Worm (Caenorhabditis elegans) whole organism, young adult: ENCODE measurements around the gene ttr-12.

Source experiments
- B0035.1 ChIP-seq: sonication (generic microtip); optimal IDR thresholded peaks from 2 replicates; lab custom pipeline; 2016; ENCODE audit warnings: missing genetic modification characterization, mild to moderate bottlenecking, missing compliant biosample characterization, missing genotype, missing genetic modification reagents
- B0261.1 ChIP-seq: sonication (generic microtip); optimal IDR thresholded peaks from 2 replicates; lab custom pipeline; 2016; ENCODE audit warnings: mild to moderate bottlenecking, missing genetic modification characterization, moderate library complexity, missing compliant biosample characterization
- C06A6.2 ChIP-seq: fragments of 200-800 bp; sonication (Bioruptor generic); conservative IDR thresholded peaks from 2 replicates; pipeline ENCODE4 v1.3.6; 2022; ENCODE audit warnings: missing genetic modification characterization, missing compliant biosample characterization
- F10E7.11 ChIP-seq: sonication (generic microtip); optimal IDR thresholded peaks from 2 replicates; lab custom pipeline; 2017; ENCODE audit warnings: mild to moderate bottlenecking, missing genetic modification characterization, moderate library complexity, missing compliant biosample characterization
- F22D6.2 ChIP-seq: sonication (generic microtip); optimal IDR thresholded peaks from 2 replicates; lab custom pipeline; 2016; ENCODE audit warnings: mild to moderate bottlenecking, missing genetic modification characterization, missing compliant biosample characterization
- F23B12.7 ChIP-seq: sonication (generic microtip); optimal IDR thresholded peaks from 2 replicates; lab custom pipeline; 2017; ENCODE audit warnings: missing genetic modification characterization, mild to moderate bottlenecking, missing compliant biosample characterization, antibody characterized with exemption, moderate library complexity; ENCODE audit not compliant: insufficient read depth
- F57A8.1 ChIP-seq: fragments of 200-800 bp; sonication (Bioruptor generic); optimal IDR thresholded peaks from 2 replicates; lab custom pipeline; 2018; ENCODE audit warnings: mild to moderate bottlenecking, missing genetic modification characterization, moderate library complexity, missing compliant biosample characterization
- K11D2.4 ChIP-seq: fragments of 200-800 bp; sonication (Bioruptor generic); IDR thresholded peaks from 2 replicates; pipeline ENCODE4 v1.3.6; 2022; ENCODE audit warnings: missing genetic modification reagents, missing genetic modification characterization, missing compliant biosample characterization
- T07F8.4 ChIP-seq: sonication (generic microtip); optimal IDR thresholded peaks from 2 replicates; lab custom pipeline; 2016; ENCODE audit warnings: mild to moderate bottlenecking, missing genetic modification characterization, moderate library complexity, missing compliant biosample characterization
- Y79H2A.3 ChIP-seq: fragments of 200-800 bp; sonication (Bioruptor generic); conservative IDR thresholded peaks from 2 replicates; pipeline ENCODE4 v1.3.6; 2022; ENCODE audit warnings: missing genetic modification reagents, missing genetic modification characterization, missing compliant biosample characterization
- ZK185.1 ChIP-seq: sonication (generic microtip); optimal IDR thresholded peaks from 2 replicates; lab custom pipeline; 2016; ENCODE audit warnings: mild to moderate bottlenecking, missing genetic modification characterization, missing compliant biosample characterization; ENCODE audit not compliant: poor library complexity, severe bottlenecking
- akir-1 ChIP-seq: fragments of 200-800 bp; sonication (Bioruptor generic); optimal IDR thresholded peaks from 2 replicates; lab custom pipeline; 2018; ENCODE audit warnings: mild to moderate bottlenecking, missing genetic modification characterization, moderate library complexity, missing compliant biosample characterization
- attf-3 ChIP-seq: fragments of 200-800 bp; sonication (Bioruptor generic); conservative IDR thresholded peaks from 2 replicates; pipeline ENCODE4 v1.3.6; 2022; ENCODE audit warnings: missing genetic modification reagents, missing genetic modification characterization, missing compliant biosample characterization
- attf-5 ChIP-seq: fragments of 200-800 bp; sonication (Bioruptor generic); optimal IDR thresholded peaks from 2 replicates; lab custom pipeline; 2018; ENCODE audit warnings: mild to moderate bottlenecking, missing genetic modification characterization, missing compliant biosample characterization
- ceh-40 ChIP-seq: fragments of 200-800 bp; sonication (Bioruptor generic); IDR thresholded peaks from 2 replicates; pipeline ENCODE4 v1.3.6; 2022; ENCODE audit warnings: missing genetic modification characterization, missing compliant biosample characterization
- ceh-79 ChIP-seq: sonication (generic microtip); optimal IDR thresholded peaks from 2 replicates; lab custom pipeline; 2017; ENCODE audit warnings: mild to moderate bottlenecking, missing genetic modification characterization, missing compliant biosample characterization
- ceh-91 ChIP-seq: fragments of 200-800 bp; sonication (Bioruptor generic); IDR thresholded peaks from 2 replicates; pipeline ENCODE4 v1.3.6; 2022; ENCODE audit warnings: missing genetic modification reagents, missing genetic modification characterization, missing compliant biosample characterization
- dox-1 ChIP-seq: fragments of 200-800 bp; sonication (Bioruptor generic); IDR thresholded peaks from 2 replicates; pipeline ENCODE4 v1.3.6; 2022; ENCODE audit warnings: missing genetic modification reagents, missing genetic modification characterization, missing compliant biosample characterization
- egl-18 ChIP-seq: fragments of 200-800 bp; sonication (Bioruptor generic); IDR thresholded peaks from 2 replicates; pipeline ENCODE4 v1.3.6; 2022; ENCODE audit warnings: missing genetic modification reagents, missing genetic modification characterization, missing compliant biosample characterization
- fkh-3 ChIP-seq: sonication (generic microtip); optimal IDR thresholded peaks from 2 replicates; lab custom pipeline; 2016; ENCODE audit warnings: mild to moderate bottlenecking, missing genetic modification characterization, missing compliant biosample characterization
- hlh-26 ChIP-seq: fragments of 200-800 bp; sonication (Bioruptor generic); conservative IDR thresholded peaks from 2 replicates; pipeline ENCODE4 v1.3.6; 2022; ENCODE audit warnings: missing genetic modification reagents, missing genetic modification characterization, missing compliant biosample characterization
- hmg-20 ChIP-seq: fragments of 200-800 bp; sonication (Bioruptor generic); IDR thresholded peaks from 2 replicates; pipeline ENCODE4 v1.3.6; 2022; ENCODE audit warnings: missing genetic modification reagents, missing genetic modification characterization, missing compliant biosample characterization
- lag-1 ChIP-seq: fragments of 200-800 bp; sonication (Bioruptor generic); IDR thresholded peaks from 2 replicates; pipeline ENCODE4 v1.3.6; 2022; ENCODE audit warnings: missing genetic modification reagents, missing genetic modification characterization, missing compliant biosample characterization
- let-607 ChIP-seq, 2 experiments: fragments of 200-800 bp in 1 of 2; sonication (Bioruptor generic) in 1 of 2; sonication (generic microtip) in 1 of 2; optimal IDR thresholded peaks; 2 replicates each; lab custom pipeline; 2016 to 2018; ENCODE audit warnings: mild to moderate bottlenecking in 2 of 2, missing compliant biosample characterization in 2 of 2, missing genetic modification characterization in 2 of 2, moderate library complexity in 2 of 2, missing genotype in 1 of 2
- lin-26 ChIP-seq: fragments of 200-800 bp; sonication (Bioruptor generic); IDR thresholded peaks from 2 replicates; pipeline ENCODE4 v1.3.6; 2022; ENCODE audit warnings: missing genetic modification reagents, missing genetic modification characterization, missing compliant biosample characterization
- lin-35 ChIP-seq, 3 experiments: fragments of 150-350 bp in 2 of 3; sonication (generic microtip) in 1 of 3; optimal IDR thresholded peaks; 2 replicates each; lab custom pipeline; 2014 to 2018; ENCODE audit warnings: missing biosample characterization in 3 of 3, missing genetic modification characterization in 3 of 3, missing genetic modification reagents in 3 of 3
- lir-1 ChIP-seq: fragments of 200-800 bp; sonication (Bioruptor generic); conservative IDR thresholded peaks from 2 replicates; pipeline ENCODE4 v1.3.6; 2022; ENCODE audit warnings: missing genetic modification reagents, missing genetic modification characterization, missing compliant biosample characterization
- madf-3 ChIP-seq: fragments of 200-800 bp; sonication (Bioruptor generic); IDR thresholded peaks from 2 replicates; pipeline ENCODE4 v1.3.6; 2022; ENCODE audit warnings: missing genetic modification reagents, missing genetic modification characterization, missing compliant biosample characterization
- madf-8 ChIP-seq: fragments of 200-800 bp; sonication (Bioruptor generic); conservative IDR thresholded peaks from 2 replicates; pipeline ENCODE4 v1.3.6; 2022; ENCODE audit warnings: missing genetic modification reagents, missing genetic modification characterization, missing compliant biosample characterization
- mes-4 ChIP-seq: sonication (generic microtip); optimal IDR thresholded peaks from 2 replicates; lab custom pipeline; 2016; ENCODE audit warnings: missing genotype, missing genetic modification characterization, missing compliant biosample characterization
- mxl-1 ChIP-seq: sonication (generic microtip); optimal IDR thresholded peaks from 2 replicates; lab custom pipeline; 2016; ENCODE audit warnings: missing genetic modification characterization, missing compliant biosample characterization
- nfya-1 ChIP-seq: sonication (generic microtip); optimal IDR thresholded peaks from 2 replicates; lab custom pipeline; 2017; ENCODE audit warnings: antibody characterized with exemption, missing compliant biosample characterization, missing genetic modification characterization, borderline replicate concordance; ENCODE audit not compliant: insufficient read depth
- nfyb-1 ChIP-seq: fragments of 200-800 bp; sonication (Bioruptor generic); IDR thresholded peaks from 2 replicates; pipeline ENCODE4 v1.3.6; 2022; ENCODE audit warnings: missing genetic modification reagents, missing genetic modification characterization, missing compliant biosample characterization
- nhr-120 ChIP-seq: fragments of 200-800 bp; sonication (Bioruptor generic); IDR thresholded peaks from 2 replicates; pipeline ENCODE4 v1.3.6; 2022; ENCODE audit warnings: missing genetic modification characterization, missing compliant biosample characterization
- pbrm-1 ChIP-seq: fragments of 200-800 bp; sonication (Bioruptor generic); IDR thresholded peaks from 2 replicates; pipeline ENCODE4 v1.3.6; 2022; ENCODE audit warnings: missing genetic modification reagents, missing genetic modification characterization, missing compliant biosample characterization
- pha-4 ChIP-seq: fragments of 150-350 bp; sonication (generic microtip); optimal IDR thresholded peaks from 2 replicates; lab custom pipeline; 2014; ENCODE audit warnings: missing biosample characterization, missing genetic modification reagents, missing genetic modification characterization
- rcor-1 ChIP-seq: fragments of 200-800 bp; sonication (Bioruptor generic); IDR thresholded peaks from 2 replicates; pipeline ENCODE4 v1.3.6; 2022; ENCODE audit warnings: missing genetic modification reagents, missing genetic modification characterization, missing compliant biosample characterization
- rec-8 ChIP-seq, 2 experiments: sonication (generic microtip); optimal IDR thresholded peaks; 2 replicates each; lab custom pipeline; 2016; ENCODE audit warnings: mild to moderate bottlenecking in 2 of 2, missing genetic modification characterization in 2 of 2, missing genetic modification reagents in 2 of 2, missing genotype in 2 of 2, missing biosample characterization in 1 of 2, missing compliant biosample characterization in 1 of 2, moderate library complexity in 1 of 2
- sdz-38 ChIP-seq: sonication (generic microtip); optimal IDR thresholded peaks from 2 replicates; lab custom pipeline; 2016; ENCODE audit warnings: missing genotype, missing genetic modification characterization, missing compliant biosample characterization
- snpc-1.3 ChIP-seq: sonication (generic microtip); optimal IDR thresholded peaks from 2 replicates; lab custom pipeline; 2017; ENCODE audit warnings: missing genetic modification characterization, mild to moderate bottlenecking, missing compliant biosample characterization, antibody characterized with exemption, moderate library complexity, missing genotype, missing genetic modification reagents; ENCODE audit not compliant: insufficient read depth
- tbp1 ChIP-seq: fragments of 200-800 bp; sonication (Bioruptor generic); optimal IDR thresholded peaks from 2 replicates; lab custom pipeline; 2018; ENCODE audit warnings: mild to moderate bottlenecking, missing genetic modification characterization, missing compliant biosample characterization
- ztf-22 ChIP-seq: fragments of 200-800 bp; sonication (Bioruptor generic); optimal IDR thresholded peaks from 2 replicates; lab custom pipeline; 2018; ENCODE audit warnings: mild to moderate bottlenecking, missing genetic modification characterization, moderate library complexity, missing compliant biosample characterization
- ztf-26 ChIP-seq: sonication (generic microtip); optimal IDR thresholded peaks from 2 replicates; lab custom pipeline; 2017; ENCODE audit warnings: missing genetic modification characterization, missing compliant biosample characterization

ttr-12 gene

ce11 chrV:20648868-20649267, 40.3 kb upstream of the ttr-12 start:
- no peak for TF ChIP-seq F57A8.1 (GFP tag; lab: Kevin White, UChicago)
- TF ChIP-seq lin-35 (GFP tag; optimal IDR thresholded peaks at IDR 0.05; lab: Kevin White, UChicago) = no peak
- no peak for TF ChIP-seq B0261.1 (tag; lab: Kevin White, UChicago)
- TF ChIP-seq K11D2.4 (GFP tag; lab: Robert Waterston, UW) = no peak
- no peak for TF ChIP-seq attf-3
- TF ChIP-seq madf-3 (GFP tag; lab: Robert Waterston, UW) = no peak
- no peak for TF ChIP-seq snpc-1.3 (tag; lab: Kevin White, UChicago)

DNA sequence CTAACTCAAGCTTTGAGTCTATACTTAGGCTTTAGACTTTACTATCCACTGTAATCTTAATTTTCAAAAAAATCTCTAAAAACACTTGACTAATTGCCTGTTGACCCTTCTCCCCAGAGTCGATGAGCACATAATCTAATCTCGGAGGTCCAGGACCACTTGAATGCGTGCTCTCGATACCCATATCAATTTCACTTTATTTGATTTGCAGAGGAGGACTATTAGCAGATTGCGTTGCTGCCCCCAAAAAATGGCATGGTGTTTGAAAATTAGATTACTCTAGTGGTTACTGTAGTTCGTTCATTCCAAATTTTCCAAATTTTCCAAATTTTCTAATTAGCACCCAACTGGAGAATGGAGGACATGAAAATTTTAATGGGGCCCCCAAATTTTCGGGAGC, 36.9 kb upstream of the ttr-12 start:
- TF ChIP-seq mxl-1 (tag; lab: Kevin White, UChicago) = no peak
- TF ChIP-seq dox-1 = no peak
- TF ChIP-seq B0035.1 = no peak
- TF ChIP-seq rcor-1 (GFP tag; lab: Robert Waterston, UW) = no peak
- no peak for TF ChIP-seq Y79H2A.3 (GFP tag; lab: Robert Waterston, UW)
- TF ChIP-seq lin-26 (GFP tag; lab: Robert Waterston, UW) = no peak
- no peak for TF ChIP-seq B0261.1 (tag; lab: Kevin White, UChicago)
- TF ChIP-seq ceh-91 = no peak
- no peak for TF ChIP-seq nhr-120 (GFP tag; lab: Robert Waterston, UW)
- no peak for TF ChIP-seq pha-4 (tag; lab: Kevin White, UChicago)
- no peak for TF ChIP-seq F10E7.11 (tag; lab: Kevin White, UChicago)
- TF ChIP-seq lir-1 = no peak
- no peak for TF ChIP-seq nfya-1
- TF ChIP-seq akir-1 = no peak

DNA sequence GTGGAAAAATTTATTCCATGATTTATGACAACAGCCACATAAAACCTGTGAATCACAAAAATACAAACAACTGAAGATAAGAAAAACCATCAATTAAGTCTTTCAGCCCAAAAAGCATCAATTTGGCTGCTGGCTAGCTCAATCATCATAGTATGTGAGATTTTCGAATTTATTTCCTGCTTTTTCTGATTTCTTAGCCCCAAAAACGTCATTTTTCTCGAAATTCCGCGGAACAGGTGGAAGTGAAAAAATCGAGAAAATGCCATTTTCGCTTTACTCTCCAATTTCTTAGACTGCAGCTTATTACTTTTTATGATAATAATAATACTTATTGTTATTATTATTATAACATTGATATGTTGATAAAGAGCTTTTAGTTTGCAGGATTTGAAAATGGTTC, 33.3 kb upstream of the ttr-12 start, which contains the start of gene srxa-15:
srxa-15 (plus strand) TSS at position 301 of the 400 bp plus-strand sequence.
- TF ChIP-seq pbrm-1 (GFP tag; lab: Robert Waterston, UW) (no peak), tbp1 (GFP tag; lab: Kevin White, UChicago) (no peak), hmg-20 (no peak), egl-18 (no peak), ztf-26 (no peak), ztf-22 (GFP tag; lab: Kevin White, UChicago) (no peak), fkh-3 (tag; lab: Kevin White, UChicago) (no peak), madf-8 (GFP tag; lab: Robert Waterston, UW) (no peak), nfyb-1 (GFP tag; lab: Robert Waterston, UW) (no peak), C06A6.2 (GFP tag; lab: Robert Waterston, UW) (no peak), lag-1 (no peak), F22D6.2 (tag; lab: Kevin White, UChicago) (no peak), ZK185.1 (tag; lab: Kevin White, UChicago) (no peak), mxl-1 (tag; lab: Kevin White, UChicago) (no peak), ceh-40 (GFP tag; lab: Robert Waterston, UW) (no peak), F23B12.7 (tag; lab: Kevin White, UChicago) (no peak)

- TF ChIP-seq rec-8 (tag; optimal IDR thresholded peaks at IDR 0.05; lab: Kevin White, UChicago) (no peak), mes-4 (tag; lab: Kevin White, UChicago) (no peak), T07F8.4 (tag; lab: Kevin White, UChicago) (no peak), attf-5 (GFP tag; lab: Kevin White, UChicago) (no peak), ceh-40 (GFP tag; lab: Robert Waterston, UW) (no peak), sdz-38 (tag; lab: Kevin White, UChicago) (no peak), lag-1 (no peak), hlh-26 (GFP tag; lab: Robert Waterston, UW) (no peak), ceh-79 (tag; lab: Kevin White, UChicago) (no peak), let-607 (tag; optimal IDR thresholded peaks at IDR 0.05; lab: Kevin White, UChicago) (no peak)
Observed at ce11 chrV:20639294-20639693, 30.7 kb upstream of the ttr-12 start, which contains the start of gene srxa-14. TSS of gene srxa-14 (plus strand) at chrV:20639594.
